Worm (Caenorhabditis elegans) whole organism, late embryonic: ENCODE measurements around the gene henn-1.

Experiments
- K09A11.1 ChIP-seq: sonication (generic microtip); optimal IDR thresholded peaks from 2 replicates; lab custom pipeline; 2017; ENCODE audit warnings: antibody characterized with exemption, mild to moderate bottlenecking, missing genetic modification characterization, missing compliant biosample characterization; ENCODE audit not compliant: insufficient read depth
- T23F11.4 ChIP-seq: fragments of 200-800 bp; sonication (Bioruptor generic); optimal IDR thresholded peaks from 2 replicates; lab custom pipeline; 2018; ENCODE audit warnings: mild to moderate bottlenecking, missing genetic modification characterization, missing compliant biosample characterization
- Y22D7AL.16 ChIP-seq: sonication (generic microtip); optimal IDR thresholded peaks from 2 replicates; lab custom pipeline; 2016; ENCODE audit warnings: missing genetic modification characterization, missing compliant biosample characterization
- ceh-14 ChIP-seq: sonication (generic microtip); optimal IDR thresholded peaks from 2 replicates; lab custom pipeline; 2016; ENCODE audit warnings: missing genotype, missing genetic modification characterization, missing compliant biosample characterization
- ceh-2 ChIP-seq: sonication (generic microtip); optimal IDR thresholded peaks from 2 replicates; lab custom pipeline; 2016; ENCODE audit warnings: missing genotype, missing genetic modification characterization, missing compliant biosample characterization
- ceh-24 ChIP-seq: sonication (generic microtip); optimal IDR thresholded peaks from 2 replicates; lab custom pipeline; 2016; ENCODE audit warnings: mild to moderate bottlenecking, missing genetic modification characterization, missing compliant biosample characterization
- ceh-30 ChIP-seq: fragments of 150-350 bp; optimal IDR thresholded peaks from 2 replicates; lab custom pipeline; 2014; ENCODE audit warnings: missing biosample characterization, missing genetic modification characterization
- ceh-34 ChIP-seq: sonication (generic microtip); optimal IDR thresholded peaks from 2 replicates; lab custom pipeline; 2016; ENCODE audit warnings: mild to moderate bottlenecking, missing genetic modification characterization, missing compliant biosample characterization
- ceh-48 ChIP-seq: sonication (generic microtip); optimal IDR thresholded peaks from 2 replicates; lab custom pipeline; 2016; ENCODE audit warnings: missing genetic modification characterization, inconsistent platforms, missing compliant biosample characterization
- ceh-9 ChIP-seq: sonication (generic microtip); optimal IDR thresholded peaks from 2 replicates; lab custom pipeline; 2016; ENCODE audit warnings: mild to moderate bottlenecking, missing genetic modification characterization, inconsistent platforms, missing compliant biosample characterization
- dmd-4 ChIP-seq: sonication (generic microtip); optimal IDR thresholded peaks from 2 replicates; lab custom pipeline; 2016; ENCODE audit warnings: borderline replicate concordance, missing genetic modification characterization, missing compliant biosample characterization
- elt-2 ChIP-seq: sonication (generic microtip); optimal IDR thresholded peaks from 2 replicates; lab custom pipeline; 2016; ENCODE audit warnings: missing genetic modification reagents, missing genetic modification characterization, missing compliant biosample characterization
- elt-4 ChIP-seq: sonication (generic microtip); optimal IDR thresholded peaks from 2 replicates; lab custom pipeline; 2016; ENCODE audit warnings: missing genetic modification characterization, missing compliant biosample characterization
- ets-4 ChIP-seq: sonication (generic microtip); optimal IDR thresholded peaks from 2 replicates; lab custom pipeline; 2016; ENCODE audit warnings: missing genetic modification characterization, missing compliant biosample characterization
- fkh-6 ChIP-seq: sonication (generic microtip); optimal IDR thresholded peaks from 2 replicates; lab custom pipeline; 2016; ENCODE audit warnings: missing genetic modification characterization, missing compliant biosample characterization
- hlh-15 ChIP-seq: sonication (generic microtip); optimal IDR thresholded peaks from 2 replicates; lab custom pipeline; 2016; ENCODE audit warnings: missing genetic modification characterization, missing compliant biosample characterization
- hlh-6 ChIP-seq: sonication (generic microtip); optimal IDR thresholded peaks from 2 replicates; lab custom pipeline; 2016; ENCODE audit warnings: missing genotype, missing genetic modification characterization, missing compliant biosample characterization
- lim-6 ChIP-seq: sonication (generic microtip); optimal IDR thresholded peaks from 2 replicates; lab custom pipeline; 2016; ENCODE audit warnings: missing genetic modification characterization, missing compliant biosample characterization
- lin-11 ChIP-seq: fragments of 200-800 bp; sonication (Bioruptor generic); optimal IDR thresholded peaks from 2 replicates; lab custom pipeline; 2018; ENCODE audit warnings: mild to moderate bottlenecking, missing genetic modification characterization, missing compliant biosample characterization
- mec-3 ChIP-seq: sonication (generic microtip); optimal IDR thresholded peaks from 2 replicates; lab custom pipeline; 2016; ENCODE audit warnings: borderline replicate concordance, missing genetic modification characterization, missing compliant biosample characterization
- pax-1 ChIP-seq: fragments of 150-350 bp; optimal IDR thresholded peaks from 2 replicates; lab custom pipeline; 2014; ENCODE audit warnings: missing biosample characterization, missing genetic modification characterization
- pqm-1 ChIP-seq: sonication (generic microtip); optimal IDR thresholded peaks from 2 replicates; lab custom pipeline; 2016; ENCODE audit warnings: missing genetic modification characterization, missing compliant biosample characterization
- ref-2 ChIP-seq: sonication (generic microtip); optimal IDR thresholded peaks from 2 replicates; lab custom pipeline; 2016; ENCODE audit warnings: missing genetic modification characterization, missing compliant biosample characterization
- rnt-1 ChIP-seq: sonication (generic microtip); optimal IDR thresholded peaks from 2 replicates; lab custom pipeline; 2016; ENCODE audit warnings: missing genetic modification characterization, missing compliant biosample characterization
- sdc-2 ChIP-seq: sonication (generic microtip); optimal IDR thresholded peaks from 2 replicates; lab custom pipeline; 2016; ENCODE audit warnings: missing genotype, missing genetic modification characterization, missing compliant biosample characterization
- sox-4 ChIP-seq: sonication (generic microtip); optimal IDR thresholded peaks from 2 replicates; lab custom pipeline; 2017; ENCODE audit warnings: mild to moderate bottlenecking, missing genetic modification characterization, inconsistent platforms, missing compliant biosample characterization
- syd-9 ChIP-seq: sonication (generic microtip); optimal IDR thresholded peaks from 2 replicates; lab custom pipeline; 2016; ENCODE audit warnings: mild to moderate bottlenecking, missing genetic modification characterization, moderate library complexity, missing compliant biosample characterization
- unc-86 ChIP-seq: sonication (generic microtip); optimal IDR thresholded peaks from 2 replicates; lab custom pipeline; 2016; ENCODE audit warnings: missing genetic modification characterization, missing compliant biosample characterization
- zip-5 ChIP-seq: sonication (generic microtip); optimal IDR thresholded peaks from 2 replicates; lab custom pipeline; 2016; ENCODE audit warnings: missing genetic modification characterization, missing compliant biosample characterization

Gene henn-1

DNA sequence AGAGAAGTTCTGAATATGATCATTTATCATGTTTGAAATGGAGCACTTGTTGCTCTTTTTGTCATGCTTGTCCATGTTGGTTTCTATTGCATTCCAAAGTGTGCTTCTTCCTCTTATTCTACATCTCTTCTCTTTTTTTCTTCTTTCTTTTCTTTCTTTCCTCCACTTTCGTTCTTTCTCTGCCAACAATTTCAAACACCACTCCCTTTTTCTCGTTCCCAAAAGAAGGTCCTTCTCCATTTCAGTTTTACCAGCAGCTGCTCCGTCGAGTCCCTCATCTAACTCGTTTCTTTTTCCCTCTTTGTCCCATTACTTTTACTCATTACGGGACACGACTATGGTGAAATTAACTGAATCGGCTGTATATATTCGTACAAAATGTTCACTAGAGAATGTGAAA lies 22.5 kb downstream of the henn-1 start, which contains the start of gene F09G8.5:
Gene F09G8.5 (plus strand): TSS at position 38 of the 400 bp plus-strand sequence.
- no peak for TF ChIP-seq sox-4 (tag; lab: Kevin White, UChicago)
- no peak for TF ChIP-seq pax-1
- TF ChIP-seq, all 69 proteins: peak for 0

DNA sequence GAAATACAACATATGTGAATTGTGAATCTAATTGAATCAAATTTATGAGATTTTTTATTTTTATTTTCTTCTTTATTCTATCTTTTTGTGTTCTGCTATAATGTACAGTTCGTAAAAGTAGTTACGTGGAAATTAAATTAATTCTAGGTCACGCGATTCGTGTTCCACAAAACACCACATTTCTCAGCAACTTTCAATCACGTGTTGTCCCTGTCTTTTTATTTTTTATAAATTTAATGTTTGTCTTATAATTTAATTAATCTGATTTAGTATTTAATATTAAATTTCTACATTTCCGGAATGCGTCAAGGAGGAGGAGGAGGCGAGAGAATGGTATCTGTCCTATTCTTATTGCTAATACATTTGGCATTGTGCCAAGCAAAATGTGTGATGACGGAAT lies 25.6 kb downstream of the henn-1 start, which contains the start of gene ncr-2:
Gene ncr-2 (plus strand): TSS at position 301 of the 400 bp plus-strand sequence.
- no peak for TF ChIP-seq pqm-1 (tag; lab: Kevin White, UChicago)
- no peak for TF ChIP-seq hlh-15
- TF ChIP-seq ceh-2 (tag; lab: Kevin White, UChicago), result no peak
- TF ChIP-seq fkh-6, result no peak
- no peak for TF ChIP-seq hlh-6 (tag; lab: Kevin White, UChicago)
- no peak for TF ChIP-seq sdc-2 (tag; lab: Kevin White, UChicago)
- TF ChIP-seq T23F11.4 (GFP tag; lab: Kevin White, UChicago), result no peak
- no peak for TF ChIP-seq mec-3 (tag; lab: Kevin White, UChicago)
- TF ChIP-seq ref-2 (tag; lab: Kevin White, UChicago), result no peak
- TF ChIP-seq elt-2 (tag; lab: Kevin White, UChicago), result no peak
- TF ChIP-seq ets-4 (tag; lab: Kevin White, UChicago), result no peak
- no peak for TF ChIP-seq ceh-34 (tag; lab: Kevin White, UChicago)
- no peak for TF ChIP-seq zip-5
- TF ChIP-seq sox-4 (tag; lab: Kevin White, UChicago), result no peak
- TF ChIP-seq syd-9 (tag; lab: Kevin White, UChicago), result no peak
- TF ChIP-seq unc-86 (tag; lab: Kevin White, UChicago), result no peak

DNA sequence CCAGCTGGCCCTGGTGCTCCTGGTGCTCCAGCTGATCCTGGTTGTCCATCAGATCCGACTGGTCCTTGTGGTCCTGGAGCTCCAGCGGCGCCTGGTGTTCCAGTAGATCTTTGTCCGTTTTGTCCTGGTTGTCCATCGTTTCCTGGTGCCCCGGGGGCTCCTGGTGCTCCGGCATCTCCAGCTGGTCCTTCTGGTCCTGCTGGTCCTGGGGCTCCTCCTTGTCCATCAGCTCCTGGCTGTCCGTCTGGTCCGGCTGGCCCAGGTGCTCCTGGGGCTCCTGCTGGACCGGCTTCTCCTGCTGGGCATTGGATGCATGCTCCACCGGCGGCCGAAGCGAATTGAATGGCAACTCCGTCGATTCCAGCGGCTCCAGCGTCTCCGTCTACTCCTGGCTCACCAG lies 30.1 kb downstream of the henn-1 start:
- TF ChIP-seq ref-2 (tag; lab: Kevin White, UChicago), result peak; percentile 28
- TF ChIP-seq ceh-30 (tag; lab: Kevin White, UChicago), result no peak
- no peak for TF ChIP-seq rnt-1
- TF ChIP-seq lim-6 (tag; lab: Kevin White, UChicago), result peak; percentile 14
- no peak for TF ChIP-seq Y22D7AL.16 (tag; lab: Kevin White, UChicago)
- TF ChIP-seq hlh-6 (tag; lab: Kevin White, UChicago), result peak; percentile 21
- no peak for TF ChIP-seq ceh-48
- no peak for TF ChIP-seq ceh-24 (tag; lab: Kevin White, UChicago)
- peak; percentile 94 for TF ChIP-seq elt-4 (tag; lab: Kevin White, UChicago)
- peak; percentile 29 for TF ChIP-seq syd-9 (tag; lab: Kevin White, UChicago)
- TF ChIP-seq lin-11 (tag; lab: Kevin White, UChicago), result no peak
- TF ChIP-seq fkh-6, result peak; percentile 25
- TF ChIP-seq sdc-2 (tag; lab: Kevin White, UChicago), result peak; percentile 26
- peak; percentile 17 for TF ChIP-seq ceh-9

DNA sequence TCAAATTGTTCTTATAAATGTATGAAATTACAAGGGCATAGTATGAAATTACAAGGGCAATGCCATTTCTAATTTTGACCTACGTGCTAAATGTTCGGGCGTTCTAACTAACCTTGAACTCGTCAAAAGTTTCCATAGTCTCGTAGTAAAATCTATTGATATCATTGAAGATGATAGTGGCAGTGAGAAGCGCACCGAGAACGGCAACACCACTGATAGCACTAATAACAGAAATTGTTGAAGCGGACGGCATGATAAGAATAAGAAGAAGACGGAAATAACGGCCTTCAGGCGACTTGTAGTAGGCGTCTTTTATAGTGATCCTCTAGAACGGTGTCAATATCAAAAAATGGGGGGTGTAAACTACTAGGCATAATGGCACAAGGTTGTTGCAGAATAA lies 30.9 kb downstream of the henn-1 start, which contains the start of gene col-91:
Gene col-91 (minus strand): TSS at position 288 of the 400 bp plus-strand sequence.
- no peak for TF ChIP-seq ceh-30 (tag; lab: Kevin White, UChicago)

- TF ChIP-seq ceh-24 (tag; lab: Kevin White, UChicago) (no peak), dmd-4 (tag; lab: Kevin White, UChicago) (no peak), ceh-34 (tag; lab: Kevin White, UChicago) (no peak), K09A11.1 (tag; lab: Kevin White, UChicago) (no peak), ceh-14 (peak; percentile 35)
Observed at ce11 chrIII:8265753-8266152, 33.3 kb downstream of the henn-1 start, which contains the start of gene mrps-9. mrps-9 (plus strand) TSS chrIII:8266062.

DNA sequence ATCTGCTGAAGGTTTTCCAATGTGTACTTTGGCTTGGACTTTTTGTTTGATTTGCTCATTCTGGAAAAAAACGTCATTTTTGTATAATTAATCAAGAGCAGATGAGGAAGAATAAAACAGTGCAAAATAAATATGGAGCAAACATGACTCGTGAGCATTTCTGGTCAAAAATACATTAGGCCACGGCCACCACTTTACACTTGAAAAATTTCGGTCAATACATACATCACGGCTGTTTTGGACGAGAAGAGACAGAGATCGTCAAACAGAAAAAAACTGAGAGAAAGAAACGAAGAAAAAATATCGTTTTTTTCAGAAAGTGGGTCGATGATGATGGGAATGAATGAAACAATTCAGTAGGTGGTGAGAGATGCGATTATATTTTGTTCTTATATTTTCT lies 35.8 kb downstream of the henn-1 start, which contains the start of the genes F09G8.7 and crn-7:
Gene F09G8.7 (minus strand): TSS at position 60 of the 400 bp plus-strand sequence.
Gene crn-7 (plus strand): TSS at position 236 of the 400 bp plus-strand sequence.
- TF ChIP-seq T23F11.4 (GFP tag; lab: Kevin White, UChicago) (no peak), sdc-2 (tag; lab: Kevin White, UChicago) (no peak), ceh-2 (tag; lab: Kevin White, UChicago) (no peak)
